Worm (Caenorhabditis elegans) whole organism, early embryonic: Measurements from ENCODE around the gene B0507.2.

Source experiments
- B0310.2 ChIP-seq: sonication (generic microtip); optimal IDR thresholded peaks from 2 replicates; lab custom pipeline; 2016; ENCODE audit warnings: mild to moderate bottlenecking, missing genetic modification characterization, missing compliant biosample characterization
- F13C5.2 ChIP-seq: sonication (generic microtip); optimal IDR thresholded peaks from 2 replicates; lab custom pipeline; 2017; ENCODE audit warnings: mild to moderate bottlenecking, missing genetic modification characterization, inconsistent platforms, missing compliant biosample characterization
- ama-1 ChIP-seq: fragments of 150-350 bp; optimal IDR thresholded peaks from 2 replicates; lab custom pipeline; 2014
- tbx-37 ChIP-seq: fragments of 200-800 bp; sonication (Bioruptor generic); conservative IDR thresholded peaks from 2 replicates; pipeline ENCODE4 v1.3.6; 2022; ENCODE audit warnings: missing genetic modification reagents, missing genetic modification characterization, missing compliant biosample characterization

- TF ChIP-seq B0310.2 (tag; lab: Kevin White, UChicago): no peak
- no peak for TF ChIP-seq F13C5.2
- TF ChIP-seq tbx-37: no peak
- TF ChIP-seq ama-1 (lab: Kevin White, UChicago): no peak
These were observed 8.2 kb upstream of the B0507.2 start, which contains the start of gene B0507.9 for ce11 chrV:8765938-8766337.
